Fruit fly (Drosophila melanogaster) whole organism, embryonic: ENCODE measurements around the gene Spec2.
A peak's percentile ranks its signal among the peaks of the same experiment; 100 is the strongest.

Experiments used
- Atf3 ChIP-seq: fragments of 200-800 bp; sonication (Bioruptor generic); optimal IDR thresholded peaks from 3 replicates; lab custom pipeline; 2016; ENCODE audit warnings: missing biosample characterization, missing genetic modification characterization
- Atf6 ChIP-seq: fragments of 200-800 bp; sonication (Bioruptor generic); IDR thresholded peaks from 2 replicates; pipeline ENCODE4 v1.3.6; 2022; ENCODE audit warnings: missing biosample characterization, missing genetic modification characterization
- B-H2 ChIP-seq: fragments of 200-800 bp; sonication (Bioruptor generic); optimal IDR thresholded peaks from 2 replicates; lab custom pipeline; 2018; ENCODE audit warnings: missing biosample characterization, mild to moderate bottlenecking, missing genetic modification characterization
- Bteb2 ChIP-seq: fragments of 200-800 bp; sonication (Bioruptor generic); optimal IDR thresholded peaks from 2 replicates; lab custom pipeline; 2016; ENCODE audit warnings: missing biosample characterization, missing genetic modification characterization
- CG10209 ChIP-seq: fragments of 200-800 bp; sonication (Bioruptor generic); optimal IDR thresholded peaks from 3 replicates; lab custom pipeline; 2017; ENCODE audit warnings: missing biosample characterization, mild to moderate bottlenecking, missing genetic modification characterization, missing genetic modification reagents
- CG10462 ChIP-seq: fragments of 200-800 bp; sonication (Bioruptor generic); optimal IDR thresholded peaks from 2 replicates; lab custom pipeline; 2016; ENCODE audit warnings: missing biosample characterization, missing genetic modification characterization
- CG10959 ChIP-seq: fragments of 200-800 bp; sonication (Bioruptor generic); IDR thresholded peaks from 2 replicates; pipeline ENCODE4 v1.3.6; 2022; ENCODE audit warnings: missing biosample characterization, missing genetic modification characterization
- CG10979 ChIP-seq: fragments of 200-800 bp; sonication (Bioruptor generic); optimal IDR thresholded peaks from 2 replicates; lab custom pipeline; 2018; ENCODE audit warnings: missing biosample characterization, mild to moderate bottlenecking, missing genetic modification characterization, moderate library complexity
- CG11696 ChIP-seq: fragments of 200-800 bp; sonication (Bioruptor generic); IDR thresholded peaks from 2 replicates; pipeline ENCODE4 v1.3.6; 2022; ENCODE audit warnings: missing biosample characterization, missing genetic modification characterization
- CG12219 ChIP-seq: fragments of 200-800 bp; sonication (Bioruptor generic); optimal IDR thresholded peaks from 3 replicates; lab custom pipeline; 2018; ENCODE audit warnings: missing biosample characterization, mild to moderate bottlenecking, missing genetic modification characterization
- CG14710 ChIP-seq: fragments of 200-800 bp; sonication (Bioruptor generic); optimal IDR thresholded peaks from 3 replicates; lab custom pipeline; 2019; ENCODE audit warnings: missing biosample characterization, mild to moderate bottlenecking, missing genetic modification characterization, moderate library complexity
- CG14860 ChIP-seq: fragments of 200-800 bp; sonication (Bioruptor generic); IDR thresholded peaks from 3 replicates; pipeline ENCODE4 v1.3.6; 2022; ENCODE audit warnings: missing biosample characterization, missing genetic modification characterization; ENCODE audit not compliant: partially characterized antibody
- CG15514 ChIP-seq: fragments of 200-800 bp; sonication (Bioruptor generic); optimal IDR thresholded peaks from 3 replicates; lab custom pipeline; 2017; ENCODE audit warnings: missing biosample characterization, missing genetic modification characterization, mild to moderate bottlenecking, moderate library complexity, missing genetic modification reagents
- CG15696 ChIP-seq: fragments of 200-800 bp; sonication (Bioruptor generic); optimal IDR thresholded peaks from 2 replicates; lab custom pipeline; 2019; ENCODE audit warnings: missing biosample characterization, mild to moderate bottlenecking, missing genetic modification characterization, moderate library complexity
- CG16863 ChIP-seq: fragments of 200-800 bp; sonication (Bioruptor generic); optimal IDR thresholded peaks from 3 replicates; lab custom pipeline; 2016; ENCODE audit warnings: missing biosample characterization, missing genetic modification characterization
- CG4424 ChIP-seq: fragments of 200-800 bp; sonication (Bioruptor generic); optimal IDR thresholded peaks from 3 replicates; lab custom pipeline; 2016; ENCODE audit warnings: missing biosample characterization, missing genetic modification characterization
- CG6689 ChIP-seq: fragments of 200-800 bp; sonication (Bioruptor generic); IDR thresholded peaks from 2 replicates; pipeline ENCODE4 v1.3.6; 2022; ENCODE audit warnings: missing biosample characterization, missing genetic modification characterization
- CG7786 ChIP-seq: fragments of 200-800 bp; sonication (Bioruptor generic); optimal IDR thresholded peaks from 2 replicates; lab custom pipeline; 2016; ENCODE audit warnings: missing biosample characterization, missing genetic modification characterization
- CG8281 ChIP-seq: fragments of 200-800 bp; sonication (Bioruptor generic); optimal IDR thresholded peaks from 2 replicates; lab custom pipeline; 2018; ENCODE audit warnings: missing biosample characterization, mild to moderate bottlenecking, missing genetic modification characterization, moderate library complexity
- CG8765 ChIP-seq: fragments of 200-800 bp; sonication (Bioruptor generic); IDR thresholded peaks from 2 replicates; pipeline ENCODE4 v1.3.6; 2022; ENCODE audit warnings: missing biosample characterization, missing genetic modification characterization
- CG9817 ChIP-seq: fragments of 200-800 bp; sonication (Bioruptor generic); optimal IDR thresholded peaks from 2 replicates; lab custom pipeline; 2018; ENCODE audit warnings: missing biosample characterization, mild to moderate bottlenecking, missing genetic modification characterization, moderate library complexity
- Dip3 ChIP-seq: fragments of 200-800 bp; sonication (Bioruptor generic); optimal IDR thresholded peaks from 3 replicates; lab custom pipeline; 2016; ENCODE audit warnings: missing biosample characterization, missing genetic modification characterization
- Dll ChIP-seq: fragments of 200-800 bp; sonication (Bioruptor generic); IDR thresholded peaks from 4 replicates; pipeline ENCODE4 v1.3.6; 2022; ENCODE audit warnings: missing biosample characterization, missing genetic modification characterization; ENCODE audit not compliant: partially characterized antibody
- Dref ChIP-seq: fragments of 200-800 bp; sonication (Bioruptor generic); IDR thresholded peaks from 2 replicates; pipeline ENCODE4 v1.3.6; 2022; ENCODE audit warnings: missing biosample characterization, missing genetic modification characterization
- Hmx ChIP-seq: fragments of 200-800 bp; sonication (Bioruptor generic); optimal IDR thresholded peaks from 2 replicates; lab custom pipeline; 2016; ENCODE audit warnings: missing biosample characterization, missing genetic modification characterization
- Hsf ChIP-seq: fragments of 200-800 bp; sonication (Bioruptor generic); optimal IDR thresholded peaks from 3 replicates; lab custom pipeline; 2016; ENCODE audit warnings: missing biosample characterization, missing genetic modification characterization
- Kr ChIP-seq: fragments of 200-800 bp; sonication (Bioruptor generic); optimal IDR thresholded peaks from 2 replicates; lab custom pipeline; 2017; ENCODE audit warnings: missing biosample characterization, mild to moderate bottlenecking, missing genetic modification characterization
- Myb ChIP-seq: fragments of 200-800 bp; sonication (Bioruptor generic); optimal IDR thresholded peaks from 2 replicates; lab custom pipeline; 2016; ENCODE audit warnings: missing biosample characterization, missing genetic modification characterization
- Oaz ChIP-seq: fragments of 200-800 bp; sonication (Bioruptor generic); IDR thresholded peaks from 2 replicates; pipeline ENCODE4 v1.3.6; 2022; ENCODE audit warnings: missing biosample characterization, missing genetic modification characterization
- Pdp1 ChIP-seq, 2 experiments: fragments of 200-800 bp; sonication (Bioruptor generic); optimal IDR thresholded peaks; 3 replicates each; lab custom pipeline; 2016; ENCODE audit warnings: missing biosample characterization in 2 of 2, missing genetic modification characterization in 2 of 2, mild to moderate bottlenecking in 1 of 2, moderate library complexity in 1 of 2
- Spps ChIP-seq: fragments of 200-800 bp; sonication (Bioruptor generic); optimal IDR thresholded peaks from 2 replicates; lab custom pipeline; 2018; ENCODE audit warnings: missing biosample characterization, mild to moderate bottlenecking, missing genetic modification characterization
- al ChIP-seq: fragments of 200-800 bp; sonication (Bioruptor generic); IDR thresholded peaks from 2 replicates; pipeline ENCODE4 v1.3.6; 2022; ENCODE audit warnings: missing biosample characterization, missing genetic modification characterization
- ara ChIP-seq: fragments of 200-800 bp; sonication (Bioruptor generic); IDR thresholded peaks from 2 replicates; pipeline ENCODE4 v1.3.6; 2022; ENCODE audit warnings: missing biosample characterization, missing genetic modification characterization
- cg ChIP-seq: fragments of 200-800 bp; sonication (Bioruptor generic); optimal IDR thresholded peaks from 3 replicates; lab custom pipeline; 2019; ENCODE audit warnings: missing biosample characterization, mild to moderate bottlenecking, missing genetic modification characterization, moderate library complexity
- crol ChIP-seq: fragments of 200-800 bp; sonication (Bioruptor generic); IDR thresholded peaks from 2 replicates; pipeline ENCODE4 v1.3.6; 2022; ENCODE audit warnings: missing biosample characterization, missing genetic modification characterization
- fu2 ChIP-seq: fragments of 200-800 bp; sonication (Bioruptor generic); optimal IDR thresholded peaks from 2 replicates; lab custom pipeline; 2016; ENCODE audit warnings: missing biosample characterization, missing genetic modification characterization
- gce ChIP-seq: fragments of 200-800 bp; sonication (Bioruptor generic); IDR thresholded peaks from 3 replicates; pipeline ENCODE4 v1.3.6; 2022; ENCODE audit warnings: missing biosample characterization, missing genetic modification characterization
- gem ChIP-seq: fragments of 200-800 bp; sonication (Bioruptor generic); optimal IDR thresholded peaks from 2 replicates; lab custom pipeline; 2019; ENCODE audit warnings: missing biosample characterization, mild to moderate bottlenecking, missing genetic modification characterization, moderate library complexity
- her ChIP-seq: fragments of 200-800 bp; sonication (Bioruptor generic); optimal IDR thresholded peaks from 2 replicates; lab custom pipeline; 2016; ENCODE audit warnings: missing biosample characterization, missing genetic modification characterization
- insv ChIP-seq, 2 experiments: fragments of 200-800 bp; sonication (Bioruptor generic); optimal IDR thresholded peaks; 3 replicates each; lab custom pipeline; 2016 to 2018; ENCODE audit warnings: missing biosample characterization in 2 of 2, missing genetic modification characterization in 2 of 2
- kah ChIP-seq: fragments of 200-800 bp; sonication (Bioruptor generic); optimal IDR thresholded peaks from 2 replicates; lab custom pipeline; 2018; ENCODE audit warnings: missing biosample characterization, mild to moderate bottlenecking, missing genetic modification characterization
- lov ChIP-seq, 2 experiments: fragments of 200-800 bp in 1 of 2; fragments of >200 bp in 1 of 2; sonication (Bioruptor generic) in 1 of 2; IDR thresholded peaks in 1 of 2; optimal IDR thresholded peaks in 1 of 2; 2 replicates in 1 of 2; 3 replicates in 1 of 2; pipeline versions ENCODE4 v1.3.6 to Lab custom; 2017 to 2022; ENCODE audit warnings: missing biosample characterization in 1 of 2, missing genetic modification characterization in 1 of 2
- mirr ChIP-seq: fragments of 200-800 bp; sonication (Bioruptor generic); optimal IDR thresholded peaks from 3 replicates; lab custom pipeline; 2018; ENCODE audit warnings: missing biosample characterization, mild to moderate bottlenecking, missing genetic modification characterization
- prd ChIP-seq, 3 experiments: fragments of >200 bp in 2 of 3; fragments of 200-800 bp in 1 of 3; sonication (Bioruptor generic) in 1 of 3; optimal IDR thresholded peaks in 2 of 3; IDR thresholded peaks in 1 of 3; 2 replicates in 2 of 3; 3 replicates in 1 of 3; pipeline versions ENCODE4 v1.3.6 to Lab custom; 2017 to 2022; ENCODE audit warnings: missing biosample characterization in 1 of 3, missing genetic modification characterization in 1 of 3
- ranshi ChIP-seq: fragments of 200-800 bp; sonication (Bioruptor generic); IDR thresholded peaks from 2 replicates; pipeline ENCODE4 v1.3.6; 2022; ENCODE audit warnings: missing biosample characterization, missing genetic modification characterization
- rib ChIP-seq: fragments of 200-800 bp; sonication (Bioruptor generic); IDR thresholded peaks from 2 replicates; pipeline ENCODE4 v1.3.6; 2022; ENCODE audit warnings: missing biosample characterization, missing genetic modification characterization
- so ChIP-seq: fragments of 200-800 bp; sonication (Bioruptor generic); IDR thresholded peaks from 3 replicates; pipeline ENCODE4 v1.3.6; 2022; ENCODE audit warnings: missing biosample characterization, missing genetic modification characterization
- sob ChIP-seq: fragments of 200-800 bp; sonication (Bioruptor generic); IDR thresholded peaks from 2 replicates; pipeline ENCODE4 v1.3.6; 2022; ENCODE audit warnings: missing biosample characterization, missing genetic modification characterization
- tll ChIP-seq, 2 experiments: fragments of 200-800 bp in 1 of 2; fragments of >200 bp in 1 of 2; sonication (Bioruptor generic) in 1 of 2; optimal IDR thresholded peaks; 2 replicates each; lab custom pipeline; 2017 to 2019; ENCODE audit warnings: missing biosample characterization in 2 of 2, missing genetic modification characterization in 2 of 2, mild to moderate bottlenecking in 1 of 2, moderate library complexity in 1 of 2

The Spec2 gene

dm6 chr3R:5622985-5623630 is 817 bp downstream of the Spec2 start (continued):
- no peak for TF ChIP-seq Oaz
- no peak for TF ChIP-seq CG6689 (GFP tag; lab: Robert Waterston, UW)
- TF ChIP-seq Hmx (GFP tag; lab: Kevin White, UChicago), result no peak
- TF ChIP-seq ranshi (GFP tag; lab: Robert Waterston, UW), result no peak
- TF ChIP-seq gem, result peak; percentile 78
- TF ChIP-seq Pdp1 (GFP tag; optimal IDR thresholded peaks at IDR 0.05; lab: Kevin White, UChicago), result peak; percentile 35 to 87
- TF ChIP-seq CG16863 (GFP tag; lab: Kevin White, UChicago), result peak; percentile 71
- no peak for TF ChIP-seq Atf6 (GFP tag; lab: Robert Waterston, UW)
- no peak for TF ChIP-seq Dref (GFP tag; lab: Robert Waterston, UW)
- peak; percentile 54 for TF ChIP-seq Bteb2 (GFP tag; lab: Kevin White, UChicago)
- peak; percentile 90 for TF ChIP-seq mirr (GFP tag; lab: Kevin White, UChicago)
- no peak for TF ChIP-seq Dip3 (GFP tag; lab: Kevin White, UChicago)
- TF ChIP-seq CG15514 (GFP tag; lab: Kevin White, UChicago), result peak; percentile 77
- no peak for TF ChIP-seq CG8765 (GFP tag; lab: Robert Waterston, UW)
- no peak for TF ChIP-seq CG10959
- TF ChIP-seq Dll (GFP tag; lab: Robert Waterston, UW), result no peak
- TF ChIP-seq B-H2 (GFP tag; lab: Kevin White, UChicago), result peak; percentile 85
- no peak for TF ChIP-seq gce (GFP tag; lab: Robert Waterston, UW)
- TF ChIP-seq Kr (GFP tag; lab: Kevin White, UChicago), result peak; percentile 77
- peak; percentile 83 for TF ChIP-seq cg (GFP tag; lab: Kevin White, UChicago)
- TF ChIP-seq CG14860 (GFP tag; lab: Robert Waterston, UW), result no peak
- no peak for TF ChIP-seq lov (optimal IDR thresholded peaks at IDR 0.05; lab: Kevin White, UChicago)
- no peak for TF ChIP-seq lov (GFP tag; IDR thresholded peaks at IDR 0.05; lab: Robert Waterston, UW)
- TF ChIP-seq CG15696 (tag; lab: Kevin White, UChicago), result peak; percentile 92
- peak; percentile 72 for TF ChIP-seq her (GFP tag; lab: Kevin White, UChicago)
- TF ChIP-seq CG12219, result peak; percentile 75
- TF ChIP-seq CG14710 (tag; lab: Kevin White, UChicago), result peak; percentile 79
- TF ChIP-seq Myb, result peak; percentile 19
- TF ChIP-seq CG11696 (GFP tag; lab: Robert Waterston, UW), result no peak
- TF ChIP-seq CG7786 (GFP tag; lab: Kevin White, UChicago), result peak; percentile 50
- TF ChIP-seq CG10462, result peak; percentile 64
- peak; percentile 72 for TF ChIP-seq Spps
- peak in 1 of 2 experiments; percentile 82 for TF ChIP-seq insv (GFP tag; optimal IDR thresholded peaks at IDR 0.05; lab: Kevin White, UChicago)
- TF ChIP-seq ara (GFP tag; lab: Robert Waterston, UW), result no peak
- no peak for TF ChIP-seq rib (GFP tag; lab: Robert Waterston, UW)
- TF ChIP-seq CG9817 (tag; lab: Kevin White, UChicago), result peak; percentile 42
- TF ChIP-seq kah (GFP tag; lab: Kevin White, UChicago), result peak; percentile 63
- peak in 1 of 2 experiments; percentile 49 for TF ChIP-seq tll (GFP tag; optimal IDR thresholded peaks at IDR 0.05; lab: Kevin White, UChicago)
- no peak for TF ChIP-seq so
- TF ChIP-seq CG10979 (tag; lab: Kevin White, UChicago), result peak; percentile 46
- peak; percentile 73 for TF ChIP-seq Hsf (GFP tag; lab: Kevin White, UChicago)
- TF ChIP-seq crol (GFP tag; lab: Robert Waterston, UW), result no peak
- peak; percentile 61 for TF ChIP-seq CG4424 (GFP tag; lab: Kevin White, UChicago)
- TF ChIP-seq CG8281, result peak; percentile 64
- TF ChIP-seq Atf3 (GFP tag; lab: Kevin White, UChicago), result peak; percentile 64
- TF ChIP-seq al (GFP tag; lab: Robert Waterston, UW), result no peak
- peak; percentile 86 for TF ChIP-seq CG10209 (GFP tag; lab: Kevin White, UChicago)
- TF ChIP-seq sob (GFP tag; lab: Robert Waterston, UW), result no peak
- no peak for TF ChIP-seq prd (optimal IDR thresholded peaks at IDR 0.05; lab: Kevin White, UChicago)
- TF ChIP-seq prd (GFP tag; IDR thresholded peaks at IDR 0.05; lab: Robert Waterston, UW), result no peak
- peak; percentile 42 for TF ChIP-seq fu2
